Worm (Caenorhabditis elegans) whole organism, early embryonic: ENCODE results near the gene F14H3.6.

Experiments
- B0310.2 ChIP-seq: sonication (generic microtip); optimal IDR thresholded peaks from 2 replicates; lab custom pipeline; 2016; ENCODE audit warnings: mild to moderate bottlenecking, missing genetic modification characterization, missing compliant biosample characterization
- F13C5.2 ChIP-seq: sonication (generic microtip); optimal IDR thresholded peaks from 2 replicates; lab custom pipeline; 2017; ENCODE audit warnings: mild to moderate bottlenecking, missing genetic modification characterization, inconsistent platforms, missing compliant biosample characterization
- aly-1 ChIP-seq: sonication (generic microtip); optimal IDR thresholded peaks from 2 replicates; lab custom pipeline; 2016; ENCODE audit warnings: missing genetic modification characterization, missing compliant biosample characterization
- ama-1 ChIP-seq: fragments of 150-350 bp; optimal IDR thresholded peaks from 2 replicates; lab custom pipeline; 2014
- ceh-13 ChIP-seq: fragments of 200-800 bp; sonication (Bioruptor generic); optimal IDR thresholded peaks from 2 replicates; lab custom pipeline; 2018; ENCODE audit warnings: mild to moderate bottlenecking, missing genetic modification characterization, missing compliant biosample characterization
- ceh-36 ChIP-seq: sonication (generic microtip); optimal IDR thresholded peaks from 2 replicates; lab custom pipeline; 2016; ENCODE audit warnings: missing genetic modification characterization, inconsistent platforms, missing compliant biosample characterization
- ets-7 ChIP-seq: sonication (generic microtip); optimal IDR thresholded peaks from 2 replicates; lab custom pipeline; 2016; ENCODE audit warnings: missing genotype, missing genetic modification characterization, missing compliant biosample characterization
- flt-1 ChIP-seq: fragments of 200-800 bp; sonication (Bioruptor generic); IDR thresholded peaks from 2 replicates; pipeline ENCODE4 v1.3.6; 2022; ENCODE audit warnings: missing genetic modification characterization, missing compliant biosample characterization
- hmbx-1 ChIP-seq: sonication (generic microtip); optimal IDR thresholded peaks from 2 replicates; lab custom pipeline; 2016; ENCODE audit warnings: mild to moderate bottlenecking, missing genetic modification characterization, missing compliant biosample characterization
- hmg-4 ChIP-seq: fragments of 200-800 bp; sonication (Bioruptor generic); optimal IDR thresholded peaks from 2 replicates; lab custom pipeline; 2018; ENCODE audit warnings: mild to moderate bottlenecking, missing genetic modification characterization, missing compliant biosample characterization
- hnd-1 ChIP-seq: sonication (generic microtip); optimal IDR thresholded peaks from 2 replicates; lab custom pipeline; 2016; ENCODE audit warnings: missing genetic modification characterization, missing compliant biosample characterization
- pes-1 ChIP-seq: fragments of 200-800 bp; sonication (Bioruptor generic); IDR thresholded peaks from 2 replicates; pipeline ENCODE4 v1.3.6; 2022; ENCODE audit warnings: missing genetic modification reagents, missing genetic modification characterization, missing compliant biosample characterization
- scrt-1 ChIP-seq: fragments of 200-800 bp; sonication (Bioruptor generic); IDR thresholded peaks from 2 replicates; pipeline ENCODE4 v1.3.6; 2022; ENCODE audit warnings: missing genetic modification characterization, missing compliant biosample characterization
- sea-1 ChIP-seq: fragments of 200-800 bp; sonication (Bioruptor generic); conservative IDR thresholded peaks from 2 replicates; pipeline ENCODE4 v1.3.6; 2022; ENCODE audit warnings: missing genetic modification characterization, missing compliant biosample characterization
- tbx-11 ChIP-seq: fragments of 200-800 bp; sonication (Bioruptor generic); IDR thresholded peaks from 2 replicates; pipeline ENCODE4 v1.3.6; 2022; ENCODE audit warnings: missing genetic modification characterization, missing compliant biosample characterization
- tbx-37 ChIP-seq: fragments of 200-800 bp; sonication (Bioruptor generic); conservative IDR thresholded peaks from 2 replicates; pipeline ENCODE4 v1.3.6; 2022; ENCODE audit warnings: missing genetic modification reagents, missing genetic modification characterization, missing compliant biosample characterization
- tra-4 ChIP-seq: sonication (generic microtip); optimal IDR thresholded peaks from 2 replicates; lab custom pipeline; 2017; ENCODE audit warnings: missing genetic modification characterization, missing compliant biosample characterization

F14H3.6 gene

ce11 chrV:16046573-16046972 lies 12.1 kb downstream of the F14H3.6 start, which contains the start of gene ZK285.2:
Gene ZK285.2 (plus strand): TSS chrV:16046873.
- TF ChIP-seq ama-1 (lab: Kevin White, UChicago) (no peak), hmg-4 (no peak), scrt-1 (GFP tag; lab: Robert Waterston, UW) (no peak), tbx-11 (GFP tag; lab: Robert Waterston, UW) (no peak), tbx-37 (GFP tag; lab: Robert Waterston, UW) (no peak), tra-4 (tag; lab: Kevin White, UChicago) (no peak), B0310.2 (tag; lab: Kevin White, UChicago) (no peak), flt-1 (GFP tag; lab: Robert Waterston, UW) (no peak), aly-1 (tag; lab: Kevin White, UChicago) (no peak), F13C5.2 (tag; lab: Kevin White, UChicago) (no peak)

DNA sequence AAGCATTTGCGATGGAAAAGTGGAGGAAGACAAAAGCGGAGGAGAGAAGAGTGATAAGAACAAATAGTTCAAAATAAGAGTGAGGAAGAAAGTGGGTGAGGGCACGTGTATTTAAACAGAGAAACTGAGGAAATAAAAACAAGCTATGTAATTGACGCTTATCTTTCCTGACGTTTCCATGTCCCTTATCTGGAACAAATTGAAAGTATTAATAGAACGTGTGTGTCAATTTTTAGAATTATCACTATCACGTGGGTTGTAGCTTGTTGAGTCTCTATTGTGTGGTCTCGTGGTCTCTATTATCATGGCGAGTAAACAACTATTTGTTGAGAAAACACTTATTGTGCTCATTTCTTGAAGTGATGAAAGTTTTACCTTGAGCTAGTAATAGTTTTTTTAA lies 12.9 kb downstream of the F14H3.6 start, which contains the start of gene T10C6.15:
Gene T10C6.15, minus strand, starts transcription at position 104 of the 400 bp plus-strand sequence.
- no peak for TF ChIP-seq pes-1 (GFP tag; lab: Robert Waterston, UW)
- no peak for TF ChIP-seq tbx-37 (GFP tag; lab: Robert Waterston, UW)
- TF ChIP-seq sea-1 (GFP tag; lab: Robert Waterston, UW), result no peak
- no peak for TF ChIP-seq ceh-13
- TF ChIP-seq B0310.2 (tag; lab: Kevin White, UChicago), result no peak
- TF ChIP-seq aly-1 (tag; lab: Kevin White, UChicago), result no peak
- TF ChIP-seq F13C5.2 (tag; lab: Kevin White, UChicago), result no peak
- no peak for TF ChIP-seq hmbx-1
- TF ChIP-seq ama-1 (lab: Kevin White, UChicago), result no peak
- TF ChIP-seq ceh-36 (tag; lab: Kevin White, UChicago), result no peak
- TF ChIP-seq hmg-4, result no peak
- no peak for TF ChIP-seq ets-7 (tag; lab: Kevin White, UChicago)
- TF ChIP-seq hnd-1 (tag; lab: Kevin White, UChicago), result no peak
- TF ChIP-seq tbx-11 (GFP tag; lab: Robert Waterston, UW), result no peak

DNA sequence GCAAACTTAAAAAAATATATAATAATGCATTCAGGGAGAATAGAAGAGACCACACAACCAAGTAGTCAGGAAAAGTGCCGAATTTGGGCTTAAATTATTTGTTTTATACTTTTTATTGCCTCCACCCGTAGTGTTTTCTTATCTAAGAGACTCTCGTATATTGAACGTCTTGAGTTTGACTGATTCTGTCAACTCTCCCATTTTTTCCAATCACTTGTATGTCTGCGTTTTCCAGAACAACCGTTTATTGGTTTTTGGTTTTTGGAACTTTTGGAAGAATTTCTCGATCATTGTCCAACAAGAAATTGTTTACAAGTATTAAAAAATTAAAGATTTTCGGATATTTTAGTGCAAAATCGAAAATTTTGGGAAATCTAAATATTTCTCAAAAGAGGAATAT lies 15.0 kb downstream of the F14H3.6 start:
- TF ChIP-seq B0310.2 (tag; lab: Kevin White, UChicago) (no peak), hmg-4 (no peak), ceh-36 (tag; lab: Kevin White, UChicago) (no peak), F13C5.2 (tag; lab: Kevin White, UChicago) (no peak), pes-1 (GFP tag; lab: Robert Waterston, UW) (no peak), ceh-13 (no peak), hmbx-1 (no peak), tbx-37 (GFP tag; lab: Robert Waterston, UW) (no peak), scrt-1 (GFP tag; lab: Robert Waterston, UW) (no peak), flt-1 (GFP tag; lab: Robert Waterston, UW) (no peak), aly-1 (tag; lab: Kevin White, UChicago) (no peak), tra-4 (tag; lab: Kevin White, UChicago) (no peak), ama-1 (lab: Kevin White, UChicago) (no peak), tbx-11 (GFP tag; lab: Robert Waterston, UW) (no peak), hnd-1 (tag; lab: Kevin White, UChicago) (no peak), sea-1 (GFP tag; lab: Robert Waterston, UW) (no peak)

DNA sequence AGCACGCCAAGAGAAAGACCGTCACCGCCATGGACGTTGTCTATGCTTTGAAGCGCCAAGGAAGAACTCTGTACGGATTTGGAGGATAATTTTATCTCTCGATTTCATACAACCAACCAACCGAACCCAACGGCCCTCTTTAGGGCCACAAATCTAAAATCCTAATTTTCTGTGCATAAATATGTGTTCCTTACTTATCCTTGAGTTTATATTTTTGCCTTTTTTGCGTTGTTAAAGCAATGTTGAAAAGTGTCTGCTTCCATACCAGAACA lies 16.0 kb downstream of the F14H3.6 start:
- TF ChIP-seq ets-7 (tag; lab: Kevin White, UChicago) (no peak), aly-1 (tag; lab: Kevin White, UChicago) (peak; percentile 81), ama-1 (lab: Kevin White, UChicago) (peak; percentile 83), tbx-11 (GFP tag; lab: Robert Waterston, UW) (0 out of 2 replicates have a peak, but pooled peaks have one; percentile 1), hnd-1 (tag; lab: Kevin White, UChicago) (no peak), sea-1 (GFP tag; lab: Robert Waterston, UW) (no peak), B0310.2 (tag; lab: Kevin White, UChicago) (peak; percentile 32), ceh-13 (no peak), ceh-36 (tag; lab: Kevin White, UChicago) (peak; percentile 3)

ce11 chrV:16041925-16042742 lies 16.6 kb downstream of the F14H3.6 start, which contains the start of the genes his-2 and his-1:
Gene his-2 (minus strand): TSS chrV:16042283.
Gene his-1 (plus strand): TSS chrV:16042520.
- TF ChIP-seq tbx-11 (GFP tag; lab: Robert Waterston, UW) (peak; percentile 49; the same call in 1 of the 2 replicates), ama-1 (lab: Kevin White, UChicago) (peak; percentile 95), sea-1 (GFP tag; lab: Robert Waterston, UW) (peak; percentile 47; the same call in 1 of the 2 replicates), pes-1 (GFP tag; lab: Robert Waterston, UW) (peak; percentile 73), flt-1 (GFP tag; lab: Robert Waterston, UW) (peak; percentile 43), aly-1 (tag; lab: Kevin White, UChicago) (peak; percentile 61)

- TF ChIP-seq flt-1 (GFP tag; lab: Robert Waterston, UW) (no peak), tbx-37 (GFP tag; lab: Robert Waterston, UW) (no peak), tra-4 (tag; lab: Kevin White, UChicago) (no peak), sea-1 (GFP tag; lab: Robert Waterston, UW) (no peak), tbx-11 (GFP tag; lab: Robert Waterston, UW) (no peak), hmg-4 (no peak), hmbx-1 (no peak), pes-1 (GFP tag; lab: Robert Waterston, UW) (no peak; the same call in 1 of the 2 replicates), ama-1 (lab: Kevin White, UChicago) (no peak), F13C5.2 (tag; lab: Kevin White, UChicago) (no peak), scrt-1 (GFP tag; lab: Robert Waterston, UW) (no peak), hnd-1 (tag; lab: Kevin White, UChicago) (no peak), B0310.2 (tag; lab: Kevin White, UChicago) (no peak), aly-1 (tag; lab: Kevin White, UChicago) (no peak), ceh-36 (tag; lab: Kevin White, UChicago) (no peak), ceh-13 (no peak), ets-7 (tag; lab: Kevin White, UChicago) (no peak)
Measured at ce11 chrV:16041412-16041811, 17.3 kb downstream of the F14H3.6 start.
